Fruit fly (Drosophila melanogaster) whole organism, wandering third instar larva: ENCODE results near the gene Acsx1R.
A peak's percentile ranks its signal among the peaks of the same experiment; 100 is the strongest.

Source experiments
- Abd-B ChIP-seq: fragments of >200 bp; optimal IDR thresholded peaks from 2 replicates; lab custom pipeline; 2017; ENCODE audit warnings: missing biosample characterization, missing genetic modification characterization
- CG32264 ChIP-seq: fragments of 200-800 bp; sonication (Bioruptor generic); optimal IDR thresholded peaks from 2 replicates; lab custom pipeline; 2016; ENCODE audit warnings: missing biosample characterization, missing genetic modification characterization
- CG9705 ChIP-seq: fragments of 200-800 bp; sonication (Bioruptor generic); optimal IDR thresholded peaks from 2 replicates; lab custom pipeline; 2018; ENCODE audit warnings: missing biosample characterization, mild to moderate bottlenecking, missing genetic modification characterization
- CrebA ChIP-seq: fragments of 200-800 bp; sonication (Bioruptor generic); optimal IDR thresholded peaks from 2 replicates; lab custom pipeline; 2016; ENCODE audit warnings: missing biosample characterization, mild to moderate bottlenecking, missing genetic modification characterization, borderline replicate concordance
- GATAd ChIP-seq: sonication (Bioruptor generic); optimal IDR thresholded peaks from 2 replicates; lab custom pipeline; 2016; ENCODE audit warnings: missing biosample characterization, missing genetic modification characterization
- HLH106 ChIP-seq: fragments of 200-800 bp; optimal IDR thresholded peaks from 3 replicates; lab custom pipeline; 2019; ENCODE audit warnings: missing biosample characterization, mild to moderate bottlenecking, missing genetic modification characterization, moderate library complexity
- Hr78 ChIP-seq: fragments of >200 bp; optimal IDR thresholded peaks from 2 replicates; lab custom pipeline; 2017; ENCODE audit warnings: missing biosample characterization, missing genetic modification characterization
- Hr83 ChIP-seq: fragments of 200-300 bp; sonication (Bioruptor generic); optimal IDR thresholded peaks from 2 replicates; lab custom pipeline; 2016; ENCODE audit warnings: missing biosample characterization, mild to moderate bottlenecking, missing genetic modification characterization, moderate library complexity; ENCODE audit not compliant: poor library complexity, severe bottlenecking
- Jra ChIP-seq: sonication (Bioruptor generic); optimal IDR thresholded peaks from 2 replicates; lab custom pipeline; 2016; ENCODE audit warnings: missing biosample characterization, missing genetic modification characterization
- Mio ChIP-seq: sonication (Bioruptor generic); optimal IDR thresholded peaks from 2 replicates; lab custom pipeline; 2016; ENCODE audit warnings: missing biosample characterization, missing genetic modification characterization
- Myc ChIP-seq: fragments of >200 bp; optimal IDR thresholded peaks from 2 replicates; lab custom pipeline; 2017
- N ChIP-seq: fragments of >200 bp; optimal IDR thresholded peaks from 2 replicates; lab custom pipeline; 2018; ENCODE audit warnings: missing biosample characterization, missing external identifiers, missing genetic modification characterization
- OdsH ChIP-seq: fragments of 200-800 bp; sonication (Bioruptor generic); optimal IDR thresholded peaks from 2 replicates; lab custom pipeline; 2016; ENCODE audit warnings: missing biosample characterization, mild to moderate bottlenecking, missing genetic modification characterization
- Sp1 ChIP-seq: fragments of 200-800 bp; sonication (Bioruptor generic); optimal IDR thresholded peaks from 3 replicates; lab custom pipeline; 2019; ENCODE audit warnings: missing biosample characterization, mild to moderate bottlenecking, missing genetic modification characterization, moderate library complexity
- Vsx2 ChIP-seq: fragments of 200-300, 225-300 bp; sonication (Bioruptor generic); optimal IDR thresholded peaks from 2 replicates; lab custom pipeline; 2018; ENCODE audit warnings: missing biosample characterization, missing genetic modification characterization; ENCODE audit not compliant: partially characterized antibody
- br ChIP-seq: fragments of 200-800 bp; sonication (Bioruptor generic); optimal IDR thresholded peaks from 2 replicates; lab custom pipeline; 2016; ENCODE audit warnings: missing biosample characterization, missing genetic modification characterization
- brk ChIP-seq: fragments of 200-800 bp; sonication (Bioruptor generic); optimal IDR thresholded peaks from 2 replicates; lab custom pipeline; 2016; ENCODE audit warnings: missing biosample characterization, mild to moderate bottlenecking, missing genetic modification characterization
- dl ChIP-seq, 2 experiments: fragments of 175-275, 200-275 bp in 1 of 2; fragments of 200-275 bp in 1 of 2; sonication (Bioruptor generic); optimal IDR thresholded peaks; lab custom pipeline; 2018; ENCODE audit warnings: mild to moderate bottlenecking in 2 of 2, missing biosample characterization in 2 of 2, missing genetic modification characterization in 2 of 2, moderate library complexity in 2 of 2; ENCODE audit not compliant: partially characterized antibody in 2 of 2, insufficient read depth in 1 of 2
- dsf ChIP-seq: sonication (Bioruptor generic); optimal IDR thresholded peaks from 2 replicates; lab custom pipeline; 2016; ENCODE audit warnings: missing biosample characterization, missing genetic modification characterization, borderline replicate concordance
- ey ChIP-seq: fragments of 200-800 bp; sonication (Bioruptor generic); optimal IDR thresholded peaks from 2 replicates; lab custom pipeline; 2016; ENCODE audit warnings: missing biosample characterization, missing genetic modification characterization
- foxo ChIP-seq, 2 experiments: fragments of 200-800 bp; sonication (Bioruptor generic); optimal IDR thresholded peaks; 2 replicates in 1 of 2; 3 replicates in 1 of 2; lab custom pipeline; 2016 to 2017; ENCODE audit warnings: missing biosample characterization in 2 of 2, missing genetic modification characterization in 2 of 2
- fru ChIP-seq: fragments of 200-800 bp; sonication (Bioruptor generic); optimal IDR thresholded peaks from 3 replicates; lab custom pipeline; 2016; ENCODE audit warnings: missing biosample characterization, mild to moderate bottlenecking, missing genetic modification characterization
- h ChIP-seq: fragments of 200-800 bp; sonication (Bioruptor generic); optimal IDR thresholded peaks from 3 replicates; lab custom pipeline; 2016; ENCODE audit warnings: missing biosample characterization, mild to moderate bottlenecking, missing genetic modification characterization
- jim ChIP-seq: fragments of 175-275, 200-325 bp; sonication (Bioruptor generic); optimal IDR thresholded peaks from 2 replicates; lab custom pipeline; 2016; ENCODE audit warnings: missing biosample characterization, mild to moderate bottlenecking, missing genetic modification characterization
- lola ChIP-seq: fragments of >200 bp; optimal IDR thresholded peaks from 2 replicates; lab custom pipeline; 2017; ENCODE audit warnings: missing biosample characterization, missing genetic modification characterization
- pan ChIP-seq: fragments of >200 bp; optimal IDR thresholded peaks from 2 replicates; lab custom pipeline; 2017
- rgr ChIP-seq: fragments of 200-800 bp; sonication (Bioruptor generic); optimal IDR thresholded peaks from 3 replicates; lab custom pipeline; 2016; ENCODE audit warnings: missing biosample characterization, mild to moderate bottlenecking, missing genetic modification characterization
- sv ChIP-seq: fragments of 200-800 bp; sonication (Bioruptor generic); optimal IDR thresholded peaks from 3 replicates; lab custom pipeline; 2016; ENCODE audit warnings: missing biosample characterization, missing genetic modification characterization
- tai ChIP-seq: sonication (Bioruptor generic); optimal IDR thresholded peaks from 2 replicates; lab custom pipeline; 2016; ENCODE audit warnings: missing biosample characterization, missing genetic modification characterization
- usp ChIP-seq: fragments of >200 bp; optimal IDR thresholded peaks from 2 replicates; lab custom pipeline; 2017; ENCODE audit warnings: missing biosample characterization, missing genetic modification characterization
- woc ChIP-seq: sonication (Bioruptor generic); optimal IDR thresholded peaks from 2 replicates; lab custom pipeline; 2016; ENCODE audit warnings: missing biosample characterization, mild to moderate bottlenecking, missing genetic modification characterization

Acsx1R gene

DNA sequence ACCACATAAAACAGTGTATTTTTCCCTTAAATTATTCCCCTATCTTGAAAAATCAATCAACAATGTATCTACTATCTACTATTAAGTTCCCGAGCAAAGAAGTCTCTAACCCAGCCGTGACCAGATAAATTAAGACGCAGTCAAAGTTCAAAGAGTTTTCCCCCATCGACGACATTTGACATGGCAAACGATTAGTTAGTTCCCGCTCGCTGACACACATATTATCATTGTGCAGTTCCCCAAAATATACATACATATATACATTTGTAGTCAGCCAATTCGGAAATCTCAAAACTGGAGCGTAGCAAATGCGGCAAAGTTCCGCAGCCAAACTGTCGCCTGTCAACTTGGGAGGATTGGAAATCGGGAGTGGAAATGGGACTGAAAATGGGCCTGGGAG is 30.1 kb upstream of the Acsx1R start:
- TF ChIP-seq Hr83 (GFP tag; lab: Kevin White, UChicago) (no peak), pan (lab: Kevin White, UChicago) (no peak), OdsH (GFP tag; lab: Kevin White, UChicago) (no peak), usp (GFP tag; lab: Kevin White, UChicago) (no peak), rgr (GFP tag; lab: Kevin White, UChicago) (no peak), HLH106 (tag; lab: Kevin White, UChicago) (no peak), Hr78 (GFP tag; lab: Kevin White, UChicago) (no peak), dl (GFP tag; optimal IDR thresholded peaks at IDR 0.05; lab: Kevin White, UChicago; ENCODE audit: insufficient read depth in 1 of 2, partially characterized antibody in 2 of 2) (no peak), Vsx2 (GFP tag; lab: Kevin White, UChicago) (no peak), Jra (no peak), CrebA (GFP tag; lab: Kevin White, UChicago) (no peak), foxo (GFP tag; optimal IDR thresholded peaks at IDR 0.05; lab: Kevin White, UChicago) (no peak)

DNA sequence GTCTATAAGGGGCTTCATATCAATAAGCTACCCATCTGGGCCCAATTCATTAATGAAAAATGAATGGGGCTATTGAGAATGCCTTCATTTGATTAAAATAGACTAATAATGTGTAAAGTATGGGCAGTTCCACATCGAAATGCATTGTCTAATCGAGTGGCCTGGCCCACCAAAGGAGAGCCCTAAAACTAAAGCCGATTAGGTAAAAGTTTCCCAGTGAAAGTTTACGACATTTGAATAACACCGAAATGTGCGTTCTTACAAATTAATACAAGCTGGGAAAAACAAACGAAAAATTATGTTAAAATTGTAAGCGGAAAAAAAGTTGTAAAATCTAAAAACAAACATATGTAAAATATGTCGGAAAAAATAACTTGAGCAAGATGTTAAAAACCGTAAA is 27.8 kb upstream of the Acsx1R start:
- TF ChIP-seq CrebA (GFP tag; lab: Kevin White, UChicago) = no peak
- TF ChIP-seq GATAd (GFP tag; lab: Kevin White, UChicago) = no peak

DNA sequence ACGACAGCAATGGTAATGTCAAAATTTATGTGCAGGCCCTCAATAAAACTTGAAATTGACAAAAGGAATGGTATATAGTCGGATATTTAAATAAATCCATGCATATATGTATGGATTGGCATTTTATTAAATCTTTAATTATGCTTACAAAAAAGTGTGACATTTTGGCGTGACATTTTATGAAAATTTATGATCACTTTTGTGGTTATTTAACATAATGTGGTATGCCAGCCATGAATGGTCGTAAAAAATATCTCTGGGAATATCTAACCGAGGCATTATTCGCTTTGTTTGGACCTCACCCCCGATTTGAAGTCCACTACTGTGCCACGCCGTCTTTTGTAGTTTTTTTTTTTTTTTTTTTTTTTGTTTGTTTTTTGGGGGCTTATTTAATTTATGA is 26.5 kb upstream of the Acsx1R start:
- TF ChIP-seq Vsx2 (GFP tag; lab: Kevin White, UChicago) = no peak
- no peak for TF ChIP-seq Abd-B (GFP tag; lab: Kevin White, UChicago)
- no peak for TF ChIP-seq N (GFP tag; lab: Kevin White, UChicago)
- no peak for TF ChIP-seq sv (GFP tag; lab: Kevin White, UChicago)
- no peak for TF ChIP-seq Myc
- TF ChIP-seq rgr (GFP tag; lab: Kevin White, UChicago) = no peak
- TF ChIP-seq Mio (GFP tag; lab: Kevin White, UChicago) = no peak
- no peak for TF ChIP-seq h (GFP tag; lab: Kevin White, UChicago)

DNA sequence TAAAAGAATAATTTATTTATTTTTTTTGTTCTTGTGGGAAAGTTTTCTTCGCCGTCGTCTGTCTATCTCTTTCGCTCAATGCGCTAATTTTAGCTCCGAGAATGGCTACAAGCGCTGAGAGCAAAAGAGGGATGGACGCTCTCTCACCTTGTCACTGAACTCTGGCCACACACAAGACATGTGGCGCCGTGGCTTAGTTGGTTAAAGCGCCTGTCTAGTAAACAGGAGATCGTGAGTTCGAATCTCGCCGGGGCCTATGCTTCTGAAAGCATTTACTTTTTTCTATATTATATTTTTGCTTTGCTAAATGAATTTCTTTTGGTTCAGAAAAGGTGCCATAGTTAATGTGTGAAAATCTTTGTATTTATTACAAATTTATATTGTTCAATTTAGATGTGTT is 25.4 kb upstream of the Acsx1R start:
- no peak for TF ChIP-seq Hr78 (GFP tag; lab: Kevin White, UChicago)
- peak; percentile 12 for TF ChIP-seq CrebA (GFP tag; lab: Kevin White, UChicago)

DNA sequence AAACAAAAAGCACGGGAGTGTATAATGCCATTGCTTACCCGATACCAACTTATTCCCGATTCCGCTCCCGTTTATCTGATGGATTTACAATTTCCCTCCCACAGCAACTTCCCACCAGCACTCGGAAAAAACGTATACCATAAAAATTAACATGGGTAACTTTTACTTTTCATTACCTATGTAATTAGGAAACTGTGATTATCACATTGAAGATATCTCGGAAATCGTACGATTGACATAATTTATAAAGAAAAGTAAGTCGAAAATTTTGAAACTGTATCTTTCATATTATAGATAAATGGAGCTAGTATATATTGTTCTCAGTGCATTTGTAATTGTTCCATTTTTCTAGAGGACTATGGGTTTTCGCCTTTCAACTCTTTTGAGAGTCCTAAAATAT is 24.7 kb upstream of the Acsx1R start:
- TF ChIP-seq fru (no peak), dsf (GFP tag; lab: Kevin White, UChicago) (no peak), CrebA (GFP tag; lab: Kevin White, UChicago) (no peak), GATAd (GFP tag; lab: Kevin White, UChicago) (no peak)

DNA sequence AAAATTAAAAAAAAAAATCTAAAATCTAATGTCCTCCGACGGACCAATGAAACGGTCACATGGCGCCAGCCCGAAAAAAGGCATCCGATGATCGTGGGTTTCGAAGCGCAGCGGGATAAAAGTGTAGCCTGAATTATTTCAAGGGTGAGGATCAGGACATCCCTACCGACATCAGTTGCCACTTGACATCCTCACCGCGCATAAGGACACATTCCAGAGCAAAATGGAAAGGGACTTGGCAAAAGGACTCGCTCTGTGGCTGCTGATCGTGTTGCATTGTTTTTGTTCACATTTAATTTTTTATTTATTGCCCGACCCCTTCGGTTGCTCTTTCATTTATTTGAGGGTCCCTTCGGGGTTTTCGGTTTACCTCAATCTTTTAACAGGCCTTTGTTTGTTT is 22.5 kb upstream of the Acsx1R start:
- TF ChIP-seq CrebA (GFP tag; lab: Kevin White, UChicago) = no peak
- no peak for TF ChIP-seq tai (GFP tag; lab: Kevin White, UChicago)
- TF ChIP-seq br = no peak

DNA sequence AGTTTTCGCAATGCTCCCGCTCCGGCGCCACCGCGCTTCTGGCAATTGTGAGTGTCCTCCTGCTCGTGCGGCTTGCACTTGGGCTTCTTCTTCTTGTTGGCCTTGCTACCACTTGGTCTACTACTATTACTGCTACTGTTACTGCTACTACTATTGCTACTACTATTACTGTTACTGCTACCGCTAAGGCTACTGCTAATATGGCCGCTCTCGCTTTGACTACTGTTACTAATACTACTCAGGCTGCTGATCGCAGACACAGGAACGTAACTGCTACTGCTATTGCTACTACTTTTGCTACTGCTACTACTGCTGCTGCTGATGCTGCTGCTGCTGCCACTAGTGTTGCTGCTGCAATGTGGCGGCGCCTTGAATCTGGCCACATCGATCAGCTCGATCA is 19.8 kb upstream of the Acsx1R start:
- TF ChIP-seq usp (GFP tag; lab: Kevin White, UChicago) (no peak), jim (GFP tag; lab: Kevin White, UChicago) (no peak), Vsx2 (GFP tag; lab: Kevin White, UChicago) (no peak), pan (lab: Kevin White, UChicago) (no peak), Abd-B (GFP tag; lab: Kevin White, UChicago) (no peak), ey (no peak), lola (no peak), Sp1 (GFP tag; lab: Kevin White, UChicago) (no peak), CG9705 (GFP tag; lab: Kevin White, UChicago) (no peak), Mio (GFP tag; lab: Kevin White, UChicago) (no peak), CrebA (GFP tag; lab: Kevin White, UChicago) (no peak), dl (GFP tag; optimal IDR thresholded peaks at IDR 0.05; lab: Kevin White, UChicago; ENCODE audit: insufficient read depth in 1 of 2, partially characterized antibody in 2 of 2) (no peak), Hr83 (GFP tag; lab: Kevin White, UChicago) (no peak), HLH106 (tag; lab: Kevin White, UChicago) (no peak), brk (GFP tag; lab: Kevin White, UChicago) (no peak), dsf (GFP tag; lab: Kevin White, UChicago) (no peak), woc (no peak), CG32264 (no peak), N (GFP tag; lab: Kevin White, UChicago) (no peak), h (GFP tag; lab: Kevin White, UChicago) (no peak)
